Fruit fly (Drosophila melanogaster): ENCODE measurements around the gene CG12746.
A peak's percentile ranks its signal among the peaks of the same experiment; 100 is the strongest.

Gene CG12746

dm6 chr3R:5547464-5547943, 17.2 kb upstream of the CG12746 start, which contains the start of gene CG2519 (continued):
- TF ChIP-seq CG8359 (GFP tag; optimal IDR thresholded peaks at IDR 0.05; ENCODE audit: borderline replicate concordance) (no peak), row (GFP tag; IDR thresholded peaks at IDR 0.05) (peak; percentile 86), cas (GFP tag; IDR thresholded peaks at IDR 0.05) (peak; percentile 33; the same call in 1 of the 2 replicates), BEAF-32 (GFP tag; optimal IDR thresholded peaks at IDR 0.05) (peak; percentile 94), CG17802 (tag; optimal IDR thresholded peaks at IDR 0.05) (no peak), Atf-2 (GFP tag; optimal IDR thresholded peaks at IDR 0.05) (peak; percentile 15), Stat92E (GFP tag; optimal IDR thresholded peaks at IDR 0.05) (peak in 1 of 3 experiments; percentile 45), sc (optimal IDR thresholded peaks at IDR 0.05) (no peak), sc (GFP tag; optimal IDR thresholded peaks at IDR 0.05) (no peak), Six4 (GFP tag; optimal IDR thresholded peaks at IDR 0.05) (peak; percentile 51), ewg (GFP tag; optimal IDR thresholded peaks at IDR 0.05) (peak; percentile 73), CG13296 (GFP tag; optimal IDR thresholded peaks at IDR 0.05) (no peak), Dfd (GFP tag; optimal IDR thresholded peaks at IDR 0.05) (no peak), CG18476 (GFP tag; optimal IDR thresholded peaks at IDR 0.05) (no peak), Dref (GFP tag; IDR thresholded peaks at IDR 0.05) (peak; percentile 95), prd (optimal IDR thresholded peaks at IDR 0.05) (no peak), prd (GFP tag; IDR thresholded peaks at IDR 0.05) (peak; percentile 72), lola (GFP tag; optimal IDR thresholded peaks at IDR 0.05) (peak in 1 of 3 experiments; percentile 9), disco-r (GFP tag; optimal IDR thresholded peaks at IDR 0.05) (no peak), scrt (GFP tag; optimal IDR thresholded peaks at IDR 0.05) (no peak), cad (GFP tag; optimal IDR thresholded peaks at IDR 0.05) (no peak), CkIIα-i1 (GFP tag; IDR thresholded peaks at IDR 0.05) (no peak), CG10462 (GFP tag; optimal IDR thresholded peaks at IDR 0.05) (peak; percentile 15), CG17361 (GFP tag; IDR thresholded peaks at IDR 0.05) (no peak), MTF-1 (GFP tag; optimal IDR thresholded peaks at IDR 0.05; ENCODE audit: borderline replicate concordance) (peak; percentile 53), Sox100B (GFP tag; optimal IDR thresholded peaks at IDR 0.05) (no peak), gcm (GFP tag; optimal IDR thresholded peaks at IDR 0.05) (no peak), CG15269 (tag; optimal IDR thresholded peaks at IDR 0.05) (no peak), psq (GFP tag; optimal IDR thresholded peaks at IDR 0.05) (no peak), CG14860 (GFP tag; IDR thresholded peaks at IDR 0.05; ENCODE audit: partially characterized antibody) (peak; percentile 87), Nf-YA (GFP tag; IDR thresholded peaks at IDR 0.05) (peak; percentile 33; the same call in 1 of the 2 replicates), BtbVII (GFP tag; optimal IDR thresholded peaks at IDR 0.05) (no peak), CG3838 (GFP tag; optimal IDR thresholded peaks at IDR 0.05) (no peak), CG16813 (GFP tag; IDR thresholded peaks at IDR 0.05; ENCODE audit: partially characterized antibody) (peak; percentile 95), CG7928 (GFP tag; optimal IDR thresholded peaks at IDR 0.05) (peak; percentile 98), CG10959 (GFP tag; IDR thresholded peaks at IDR 0.05) (peak; percentile 34; the same call in 1 of the 2 replicates), CG16863 (GFP tag; optimal IDR thresholded peaks at IDR 0.05) (peak; percentile 34), CG2875 (GFP tag; optimal IDR thresholded peaks at IDR 0.05) (no peak), CG9727 (GFP tag; optimal IDR thresholded peaks at IDR 0.05) (no peak), CG10366 (GFP tag; IDR thresholded peaks at IDR 0.05) (peak; percentile 70), luna (GFP tag; optimal IDR thresholded peaks at IDR 0.05) (peak; percentile 43), CG17359 (tag; optimal IDR thresholded peaks at IDR 0.05) (peak; percentile 59), CG10654 (GFP tag; optimal IDR thresholded peaks at IDR 0.05) (peak; percentile 22), mam (GFP tag; optimal IDR thresholded peaks at IDR 0.05) (peak; percentile 73), CG10979 (tag; optimal IDR thresholded peaks at IDR 0.05) (peak; percentile 43), Sin3A (optimal IDR thresholded peaks at IDR 0.05) (peak; percentile 57), Adf1 (GFP tag; IDR thresholded peaks at IDR 0.05) (peak; percentile 69), Elba2 (GFP tag; optimal IDR thresholded peaks at IDR 0.05) (peak; percentile 88), Nf-YC (tag; optimal IDR thresholded peaks at IDR 0.05) (no peak), caup (GFP tag; optimal IDR thresholded peaks at IDR 0.05; ENCODE audit: severe bottlenecking) (no peak), MBD-R2 (GFP tag; IDR thresholded peaks at IDR 0.05) (peak; percentile 85)

Data from whole organism, embryonic.